Worm (Caenorhabditis elegans) whole organism, late embryonic: ENCODE measurements around the gene F15D4.6.

ENCODE experiments used
- F13H6.1 ChIP-seq: sonication (generic microtip); optimal IDR thresholded peaks from 2 replicates; lab custom pipeline; 2016; ENCODE audit warnings: missing genetic modification characterization, missing compliant biosample characterization
- ceh-19 ChIP-seq: fragments of 200-800 bp; sonication (Bioruptor generic); optimal IDR thresholded peaks from 2 replicates; lab custom pipeline; 2018; ENCODE audit warnings: mild to moderate bottlenecking, missing genetic modification characterization, missing compliant biosample characterization
- dmd-4 ChIP-seq: sonication (generic microtip); optimal IDR thresholded peaks from 2 replicates; lab custom pipeline; 2016; ENCODE audit warnings: borderline replicate concordance, missing genetic modification characterization, missing compliant biosample characterization
- dve-1 ChIP-seq: sonication (generic microtip); optimal IDR thresholded peaks from 2 replicates; lab custom pipeline; 2017; ENCODE audit warnings: antibody characterized with exemption, mild to moderate bottlenecking, missing genetic modification characterization, missing compliant biosample characterization
- fkh-10 ChIP-seq: fragments of 150-350 bp; optimal IDR thresholded peaks from 2 replicates; lab custom pipeline; 2014; ENCODE audit warnings: missing biosample characterization, missing genetic modification reagents, missing genetic modification characterization
- npax-4 ChIP-seq: sonication (generic microtip); optimal IDR thresholded peaks from 2 replicates; lab custom pipeline; 2016; ENCODE audit warnings: missing genetic modification characterization, missing compliant biosample characterization
- pag-3 ChIP-seq: sonication (generic microtip); optimal IDR thresholded peaks from 2 replicates; lab custom pipeline; 2016; ENCODE audit warnings: missing compliant biosample characterization, missing genetic modification characterization, borderline replicate concordance
- tbx-2 ChIP-seq: sonication (generic microtip); optimal IDR thresholded peaks from 2 replicates; lab custom pipeline; 2016; ENCODE audit warnings: missing genetic modification characterization, missing compliant biosample characterization

DNA sequence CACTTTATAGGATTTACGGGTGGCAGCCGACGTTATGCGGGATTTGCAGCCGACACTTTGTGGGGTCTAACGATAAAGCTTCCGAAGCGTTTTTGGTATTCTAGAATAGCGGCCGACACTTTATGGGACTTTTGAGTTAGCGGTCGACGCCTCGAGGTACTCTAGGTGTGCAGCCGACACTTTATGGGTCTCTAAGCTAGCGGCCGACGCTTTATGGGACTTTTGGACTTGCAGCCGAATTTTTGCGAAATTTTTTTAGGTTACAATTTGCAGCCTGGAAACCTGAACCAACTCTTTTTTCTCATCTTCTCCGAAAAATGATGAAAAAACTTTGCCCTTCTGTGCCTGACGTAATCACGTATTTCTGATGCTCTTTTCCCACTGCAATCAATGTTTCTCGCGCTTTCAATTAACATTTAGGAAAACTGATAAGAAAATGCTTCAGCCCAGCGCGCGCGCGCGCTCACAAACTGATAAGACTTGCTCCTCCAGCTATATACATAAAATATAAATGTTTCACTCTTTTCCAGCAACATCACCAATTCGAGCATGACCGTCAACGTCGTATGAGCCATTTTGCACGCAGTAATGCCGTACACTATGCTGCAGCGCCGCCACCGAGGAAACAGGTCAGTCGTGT, 50.3 kb downstream of the F15D4.6 start:
- TF ChIP-seq pag-3 (tag; lab: Kevin White, UChicago) = no peak
- TF ChIP-seq dmd-4 (tag; lab: Kevin White, UChicago) = no peak
- TF ChIP-seq npax-4 (tag; lab: Kevin White, UChicago) = no peak
- no peak for TF ChIP-seq F13H6.1 (tag; lab: Kevin White, UChicago)
- TF ChIP-seq dve-1 (tag; lab: Kevin White, UChicago) = no peak
- TF ChIP-seq tbx-2 (tag; lab: Kevin White, UChicago) = no peak
- no peak for TF ChIP-seq fkh-10
- no peak for TF ChIP-seq ceh-19 (GFP tag; lab: Kevin White, UChicago)
